Worm (Caenorhabditis elegans) whole organism, L1 larva: ENCODE measurements around the gene F59A1.11.

Experiments
- ceh-63 ChIP-seq: fragments of 200-800 bp; sonication (Bioruptor generic); optimal IDR thresholded peaks from 2 replicates; lab custom pipeline; 2018; ENCODE audit warnings: mild to moderate bottlenecking, missing genetic modification characterization, missing compliant biosample characterization
- ceh-88 ChIP-seq: fragments of 200-800 bp; sonication (Bioruptor generic); IDR thresholded peaks from 2 replicates; pipeline ENCODE4 v1.3.6; 2022; ENCODE audit warnings: missing genetic modification characterization, missing compliant biosample characterization
- ceh-90 ChIP-seq: sonication (generic microtip); optimal IDR thresholded peaks from 2 replicates; lab custom pipeline; 2016; ENCODE audit warnings: missing genetic modification characterization, missing compliant biosample characterization
- efl-1 ChIP-seq, 4 experiments: fragments of 150-350 bp; optimal IDR thresholded peaks in 3 of 4; peaks in 1 of 4; 1 replicate in 1 of 4; 2 replicates in 3 of 4; lab custom pipeline; 2014; ENCODE audit warnings: missing biosample characterization in 2 of 4, missing genetic modification characterization in 2 of 4, missing genetic modification reagents in 2 of 4
- efl-3 ChIP-seq: fragments of 200-800 bp; sonication (Bioruptor generic); optimal IDR thresholded peaks from 2 replicates; lab custom pipeline; 2018; ENCODE audit warnings: mild to moderate bottlenecking, missing genetic modification characterization, missing compliant biosample characterization
- elt-2 ChIP-seq: sonication (generic microtip); optimal IDR thresholded peaks from 2 replicates; lab custom pipeline; 2016; ENCODE audit warnings: missing genetic modification characterization, mild to moderate bottlenecking, inconsistent platforms, missing compliant biosample characterization, missing genetic modification reagents
- elt-3 ChIP-seq, 6 experiments: fragments of 150-350 bp in 1 of 6; sonication (generic microtip); optimal IDR thresholded peaks; 2 replicates each; lab custom pipeline; 2017 to 2018; ENCODE audit warnings: missing biosample characterization in 6 of 6, missing genetic modification characterization in 6 of 6, inconsistent platforms in 1 of 6
- fkh-10 ChIP-seq: sonication (generic microtip); optimal IDR thresholded peaks from 2 replicates; lab custom pipeline; 2017; ENCODE audit warnings: missing biosample characterization, missing genetic modification reagents, missing genetic modification characterization
- hlh-17 ChIP-seq: fragments of 200-800 bp; sonication (Bioruptor generic); optimal IDR thresholded peaks from 2 replicates; lab custom pipeline; 2018; ENCODE audit warnings: missing genetic modification characterization, mild to moderate bottlenecking, missing compliant biosample characterization, moderate library complexity, borderline replicate concordance
- hlh-4 ChIP-seq: sonication (generic microtip); optimal IDR thresholded peaks from 2 replicates; lab custom pipeline; 2016; ENCODE audit warnings: mild to moderate bottlenecking, missing genetic modification characterization, missing compliant biosample characterization
- hpl-2 ChIP-seq: fragments of 150-350 bp; optimal IDR thresholded peaks from 2 replicates; lab custom pipeline; 2014; ENCODE audit warnings: missing biosample characterization, missing genetic modification reagents, missing genetic modification characterization
- irx-1 ChIP-seq: sonication (generic microtip); optimal IDR thresholded peaks from 2 replicates; lab custom pipeline; 2016; ENCODE audit warnings: missing genetic modification characterization, missing compliant biosample characterization
- isw-1 ChIP-seq: fragments of 200-800 bp; sonication (Bioruptor generic); IDR thresholded peaks from 2 replicates; pipeline ENCODE4 v1.3.6; 2022; ENCODE audit warnings: missing genetic modification characterization, missing compliant biosample characterization
- jun-1 ChIP-seq: fragments of 150-350 bp; optimal IDR thresholded peaks from 2 replicates; lab custom pipeline; 2014; ENCODE audit warnings: missing biosample characterization, missing genetic modification reagents, missing genetic modification characterization
- lin-15B ChIP-seq: fragments of 150-350 bp; sonication (generic microtip); optimal IDR thresholded peaks from 3 replicates; lab custom pipeline; 2014; ENCODE audit warnings: missing biosample characterization, missing genetic modification characterization
- lir-3 ChIP-seq: sonication (generic microtip); optimal IDR thresholded peaks from 2 replicates; lab custom pipeline; 2016; ENCODE audit warnings: mild to moderate bottlenecking, missing genetic modification characterization, moderate library complexity, missing compliant biosample characterization; ENCODE audit not compliant: poor library complexity
- lsy-2 ChIP-seq, 2 experiments: fragments of 150-350 bp; optimal IDR thresholded peaks; 2 replicates each; lab custom pipeline; 2014; ENCODE audit warnings: missing biosample characterization in 2 of 2, missing genetic modification characterization in 2 of 2
- mab-9 ChIP-seq: fragments of 200-800 bp; sonication (Bioruptor generic); IDR thresholded peaks from 2 replicates; pipeline ENCODE4 v1.3.6; 2022; ENCODE audit warnings: missing genetic modification reagents, missing genetic modification characterization, missing compliant biosample characterization
- mep-1 ChIP-seq: fragments of 150-350 bp; optimal IDR thresholded peaks from 2 replicates; lab custom pipeline; 2014; ENCODE audit warnings: missing biosample characterization, missing genetic modification characterization
- nhr-11 ChIP-seq: fragments of 150-350 bp; optimal IDR thresholded peaks from 2 replicates; lab custom pipeline; 2014; ENCODE audit warnings: missing biosample characterization, missing genetic modification characterization
- nhr-12 ChIP-seq: sonication (generic microtip); optimal IDR thresholded peaks from 2 replicates; lab custom pipeline; 2017; ENCODE audit warnings: missing biosample characterization, missing genetic modification characterization
- nhr-19 ChIP-seq: fragments of 200-800 bp; sonication (Bioruptor generic); conservative IDR thresholded peaks from 2 replicates; pipeline ENCODE4 v1.3.6; 2022; ENCODE audit warnings: missing genetic modification characterization, missing compliant biosample characterization
- nhr-28 ChIP-seq: fragments of 150-350 bp; optimal IDR thresholded peaks from 2 replicates; lab custom pipeline; 2014; ENCODE audit warnings: missing biosample characterization, missing genetic modification characterization
- nhr-47 ChIP-seq: sonication (generic microtip); optimal IDR thresholded peaks from 2 replicates; lab custom pipeline; 2016; ENCODE audit warnings: mild to moderate bottlenecking, missing genetic modification characterization, moderate library complexity, missing compliant biosample characterization
- nhr-76 ChIP-seq: sonication (generic microtip); optimal IDR thresholded peaks from 2 replicates; lab custom pipeline; 2017; ENCODE audit warnings: missing biosample characterization, missing genetic modification characterization
- nhr-85 ChIP-seq: sonication (generic microtip); peaks from one replicate; lab custom pipeline; 2016; ENCODE audit warnings: missing genetic modification characterization, inconsistent platforms, missing compliant biosample characterization
- pag-3 ChIP-seq: sonication (generic microtip); optimal IDR thresholded peaks from 2 replicates; lab custom pipeline; 2017; ENCODE audit warnings: missing genetic modification characterization, mild to moderate bottlenecking, missing compliant biosample characterization, antibody characterized with exemption, borderline replicate concordance; ENCODE audit not compliant: insufficient read depth
- pax-3 ChIP-seq: fragments of 200-800 bp; sonication (Bioruptor generic); optimal IDR thresholded peaks from 2 replicates; lab custom pipeline; 2018; ENCODE audit warnings: mild to moderate bottlenecking, missing genetic modification characterization, moderate library complexity, missing compliant biosample characterization
- pqm-1 ChIP-seq: sonication (generic microtip); optimal IDR thresholded peaks from 3 replicates; lab custom pipeline; 2017; ENCODE audit warnings: missing biosample characterization, missing genetic modification characterization
- snpc-4 ChIP-seq: fragments of 150-350 bp; optimal IDR thresholded peaks from 2 replicates; lab custom pipeline; 2014; ENCODE audit warnings: missing biosample characterization, missing genetic modification characterization
- sox-4 ChIP-seq: sonication (generic microtip); optimal IDR thresholded peaks from 2 replicates; lab custom pipeline; 2016; ENCODE audit warnings: missing genetic modification characterization, missing compliant biosample characterization
- sup-37 ChIP-seq: fragments of 200-800 bp; sonication (Bioruptor generic); optimal IDR thresholded peaks from 2 replicates; lab custom pipeline; 2018; ENCODE audit warnings: mild to moderate bottlenecking, missing genetic modification characterization, missing compliant biosample characterization
- tbx-2 ChIP-seq: sonication (generic microtip); optimal IDR thresholded peaks from 2 replicates; lab custom pipeline; 2016; ENCODE audit warnings: missing genetic modification characterization, missing compliant biosample characterization
- tlp-1 ChIP-seq: fragments of 150-350 bp; optimal IDR thresholded peaks from 2 replicates; lab custom pipeline; 2014; ENCODE audit warnings: missing biosample characterization, missing genetic modification characterization
- unc-86 ChIP-seq: sonication (generic microtip); optimal IDR thresholded peaks from 2 replicates; lab custom pipeline; 2016; ENCODE audit warnings: missing genetic modification characterization, missing compliant biosample characterization
- vab-15 ChIP-seq: sonication (generic microtip); optimal IDR thresholded peaks from 2 replicates; lab custom pipeline; 2017; ENCODE audit warnings: missing genotype, mild to moderate bottlenecking, missing genetic modification characterization, missing compliant biosample characterization
- zag-1 ChIP-seq: fragments of 150-350 bp; optimal IDR thresholded peaks from 2 replicates; lab custom pipeline; 2014; ENCODE audit warnings: missing biosample characterization, missing genetic modification characterization

The F59A1.11 gene

ce11 chrV:17665906-17666305 is at the start of gene F59A1.11:
Gene F59A1.11 (minus strand): TSS chrV:17666006.
- TF ChIP-seq hpl-2 (GFP tag; lab: Kevin White, UChicago), result no peak
- TF ChIP-seq mep-1 (tag; lab: Kevin White, UChicago), result no peak
- no peak for TF ChIP-seq ceh-88 (GFP tag; lab: Robert Waterston, UW)
- no peak for TF ChIP-seq nhr-85 (tag; lab: Kevin White, UChicago)
- TF ChIP-seq snpc-4 (tag; lab: Kevin White, UChicago), result no peak
- no peak for TF ChIP-seq pax-3 (tag; lab: Kevin White, UChicago)
- TF ChIP-seq lsy-2 (tag; optimal IDR thresholded peaks at IDR 0.05; lab: Kevin White, UChicago), result no peak
- no peak for TF ChIP-seq zag-1

ce11 chrV:17714330-17714729 is 48.5 kb upstream of the F59A1.11 start, which contains the start of gene twk-33:
Gene twk-33 (minus strand): TSS chrV:17714377.
- peak; percentile 49 for TF ChIP-seq jun-1
- peak; percentile 96 for TF ChIP-seq elt-2 (tag; lab: Kevin White, UChicago)
- TF ChIP-seq nhr-12 (tag; lab: Kevin White, UChicago), result no peak
- TF ChIP-seq sup-37 (GFP tag; lab: Kevin White, UChicago), result no peak
- TF ChIP-seq tlp-1, result peak; percentile 40
- peak in 1 of 6 experiments; percentile 63 for TF ChIP-seq elt-3 (tag; optimal IDR thresholded peaks at IDR 0.05; lab: Kevin White, UChicago)
- TF ChIP-seq pqm-1 (tag; lab: Kevin White, UChicago), result peak; percentile 95

ce11 chrV:17712349-17712748 is 46.5 kb upstream of the F59A1.11 start:
- no peak for TF ChIP-seq lir-3 (tag; lab: Kevin White, UChicago)
- no peak for TF ChIP-seq efl-3 (GFP tag; lab: Kevin White, UChicago)
- no peak for TF ChIP-seq pag-3 (tag; lab: Kevin White, UChicago)
- TF ChIP-seq nhr-28 (tag; lab: Kevin White, UChicago), result no peak
- no peak for TF ChIP-seq nhr-47 (tag; lab: Kevin White, UChicago)
- TF ChIP-seq efl-1 (optimal IDR thresholded peaks at IDR 0.05; lab: Kevin White, UChicago), result no peak
- no peak for TF ChIP-seq efl-1 (GFP tag; optimal IDR thresholded peaks at IDR 0.05 in 1 of 2; lab: Kevin White, UChicago)
- TF ChIP-seq pax-3 (tag; lab: Kevin White, UChicago), result no peak
- TF ChIP-seq isw-1, result no peak
- TF ChIP-seq ceh-63 (GFP tag; lab: Kevin White, UChicago), result no peak
- TF ChIP-seq mab-9 (GFP tag; lab: Robert Waterston, UW), result no peak
- no peak for TF ChIP-seq vab-15 (tag; lab: Kevin White, UChicago)
- TF ChIP-seq snpc-4 (tag; lab: Kevin White, UChicago), result no peak
- TF ChIP-seq tbx-2 (tag; lab: Kevin White, UChicago), result no peak

- TF ChIP-seq irx-1 (tag; lab: Kevin White, UChicago) (no peak), nhr-11 (tag; lab: Kevin White, UChicago) (no peak), hlh-4 (tag; lab: Kevin White, UChicago) (no peak), ceh-90 (tag; lab: Kevin White, UChicago) (no peak), lsy-2 (tag; optimal IDR thresholded peaks at IDR 0.05; lab: Kevin White, UChicago) (no peak), ceh-88 (GFP tag; lab: Robert Waterston, UW) (no peak), nhr-12 (tag; lab: Kevin White, UChicago) (no peak), nhr-19 (GFP tag; lab: Robert Waterston, UW) (no peak), hlh-17 (GFP tag; lab: Kevin White, UChicago) (no peak), lin-15B (no peak), lir-3 (tag; lab: Kevin White, UChicago) (no peak), fkh-10 (GFP tag; lab: Kevin White, UChicago) (no peak), nhr-76 (tag; lab: Kevin White, UChicago) (no peak), efl-3 (GFP tag; lab: Kevin White, UChicago) (no peak), sox-4 (no peak), pag-3 (tag; lab: Kevin White, UChicago) (no peak), unc-86 (tag; lab: Kevin White, UChicago) (no peak)
Observed at ce11 chrV:17707022-17707421, 41.2 kb upstream of the F59A1.11 start, which contains the start of gene srh-31. Gene srh-31 (plus strand): TSS chrV:17707322.
